Fruit fly (Drosophila melanogaster) whole organism, embryonic: ENCODE results near the gene ScpX.

Source experiments
- Abd-B ChIP-seq: fragments of 200-800 bp; sonication (Bioruptor generic); optimal IDR thresholded peaks from 2 replicates; lab custom pipeline; 2018; ENCODE audit warnings: missing biosample characterization, mild to moderate bottlenecking, missing genetic modification characterization, moderate library complexity
- Bgb ChIP-seq: fragments of 200-800 bp; sonication (Bioruptor generic); IDR thresholded peaks from 2 replicates; pipeline ENCODE4 v1.3.6; 2022; ENCODE audit warnings: missing biosample characterization, missing genetic modification characterization; ENCODE audit not compliant: partially characterized antibody
- CG10366 ChIP-seq: fragments of 200-800 bp; sonication (Bioruptor generic); IDR thresholded peaks from 2 replicates; pipeline ENCODE4 v1.3.6; 2022; ENCODE audit warnings: missing biosample characterization, missing genetic modification characterization
- CG11696 ChIP-seq: fragments of 200-800 bp; sonication (Bioruptor generic); IDR thresholded peaks from 2 replicates; pipeline ENCODE4 v1.3.6; 2022; ENCODE audit warnings: missing biosample characterization, missing genetic modification characterization
- CG12104 ChIP-seq: fragments of 200-800 bp; sonication (Bioruptor generic); optimal IDR thresholded peaks from 3 replicates; lab custom pipeline; 2016; ENCODE audit warnings: missing biosample characterization, missing genetic modification characterization
- CG12219 ChIP-seq: fragments of 200-800 bp; sonication (Bioruptor generic); optimal IDR thresholded peaks from 3 replicates; lab custom pipeline; 2018; ENCODE audit warnings: missing biosample characterization, mild to moderate bottlenecking, missing genetic modification characterization
- CG13296 ChIP-seq: fragments of 200-800 bp; sonication (Bioruptor generic); optimal IDR thresholded peaks from 3 replicates; lab custom pipeline; 2018; ENCODE audit warnings: missing biosample characterization, mild to moderate bottlenecking, missing genetic modification characterization
- CG13424 ChIP-seq: fragments of 200-800 bp; sonication (Bioruptor generic); optimal IDR thresholded peaks from 2 replicates; lab custom pipeline; 2019; ENCODE audit warnings: missing biosample characterization, mild to moderate bottlenecking, missing genetic modification characterization, moderate library complexity
- CG13894 ChIP-seq: fragments of 200-800 bp; sonication (Bioruptor generic); optimal IDR thresholded peaks from 3 replicates; lab custom pipeline; 2018; ENCODE audit warnings: missing biosample characterization, mild to moderate bottlenecking, missing genetic modification characterization, moderate library complexity
- CG14860 ChIP-seq: fragments of 200-800 bp; sonication (Bioruptor generic); IDR thresholded peaks from 3 replicates; pipeline ENCODE4 v1.3.6; 2022; ENCODE audit warnings: missing biosample characterization, missing genetic modification characterization; ENCODE audit not compliant: partially characterized antibody
- CG15073 ChIP-seq: fragments of 200-800 bp; sonication (Bioruptor generic); optimal IDR thresholded peaks from 2 replicates; lab custom pipeline; 2016; ENCODE audit warnings: missing biosample characterization, missing genetic modification characterization
- CG16815 ChIP-seq: fragments of 200-800 bp; sonication (Bioruptor generic); optimal IDR thresholded peaks from 3 replicates; lab custom pipeline; 2017; ENCODE audit warnings: missing biosample characterization, mild to moderate bottlenecking, missing genetic modification characterization
- CG18011 ChIP-seq: fragments of 200-800 bp; sonication (Bioruptor generic); optimal IDR thresholded peaks from 2 replicates; lab custom pipeline; 2017; ENCODE audit warnings: missing biosample characterization, missing genetic modification characterization, mild to moderate bottlenecking, moderate library complexity, missing genotype
- CG3163 ChIP-seq: fragments of 200-800 bp; sonication (Bioruptor generic); optimal IDR thresholded peaks from 3 replicates; lab custom pipeline; 2016; ENCODE audit warnings: missing biosample characterization, missing genetic modification characterization
- CG4360 ChIP-seq: fragments of 200-800 bp; sonication (Bioruptor generic); IDR thresholded peaks from 2 replicates; pipeline ENCODE4 v1.3.6; 2022; ENCODE audit warnings: missing biosample characterization, missing genetic modification characterization
- CG7556 ChIP-seq: fragments of 200-800 bp; sonication (Bioruptor generic); optimal IDR thresholded peaks from 2 replicates; lab custom pipeline; 2017; ENCODE audit warnings: missing biosample characterization, mild to moderate bottlenecking, missing genetic modification characterization
- CG8944 ChIP-seq: fragments of 200-800 bp; sonication (Bioruptor generic); optimal IDR thresholded peaks from 3 replicates; lab custom pipeline; 2016; ENCODE audit warnings: missing biosample characterization, missing genetic modification characterization
- CG9437 ChIP-seq: fragments of 200-800 bp; sonication (Bioruptor generic); optimal IDR thresholded peaks from 2 replicates; lab custom pipeline; 2018; ENCODE audit warnings: missing biosample characterization, mild to moderate bottlenecking, missing genetic modification characterization
- Dad ChIP-seq: fragments of 200-800 bp; sonication (Bioruptor generic); optimal IDR thresholded peaks from 3 replicates; lab custom pipeline; 2016; ENCODE audit warnings: missing biosample characterization, missing genetic modification characterization
- Doc2 ChIP-seq: fragments of 200-800 bp; sonication (Bioruptor generic); IDR thresholded peaks from 2 replicates; pipeline ENCODE4 v1.3.6; 2022; ENCODE audit warnings: missing biosample characterization, missing genetic modification characterization
- Ets65A ChIP-seq: fragments of 200-800 bp; sonication (Bioruptor generic); peaks from one replicate; lab custom pipeline; 2016; ENCODE audit warnings: missing biosample characterization, missing genetic modification characterization
- Gsc ChIP-seq: fragments of 200-800 bp; sonication (Bioruptor generic); IDR thresholded peaks from 2 replicates; pipeline ENCODE4 v1.3.6; 2022; ENCODE audit warnings: missing biosample characterization, missing genetic modification characterization
- H2.0 ChIP-seq: fragments of 200-800 bp; sonication (Bioruptor generic); IDR thresholded peaks from 2 replicates; pipeline ENCODE4 v1.3.6; 2022; ENCODE audit warnings: missing biosample characterization, missing genetic modification characterization
- HmgZ ChIP-seq: fragments of 200-800 bp; sonication (Bioruptor generic); optimal IDR thresholded peaks from 2 replicates; lab custom pipeline; 2018; ENCODE audit warnings: missing biosample characterization, mild to moderate bottlenecking, missing genetic modification characterization
- Hmx ChIP-seq: fragments of 200-800 bp; sonication (Bioruptor generic); optimal IDR thresholded peaks from 2 replicates; lab custom pipeline; 2016; ENCODE audit warnings: missing biosample characterization, missing genetic modification characterization
- Hr51 ChIP-seq, 2 experiments: fragments of 200-800 bp; sonication (Bioruptor generic); optimal IDR thresholded peaks; 2 replicates in 1 of 2; 3 replicates in 1 of 2; lab custom pipeline; 2016 to 2018; ENCODE audit warnings: missing biosample characterization in 2 of 2, missing genetic modification characterization in 2 of 2, mild to moderate bottlenecking in 1 of 2, moderate library complexity in 1 of 2
- Myb ChIP-seq: fragments of 200-800 bp; sonication (Bioruptor generic); optimal IDR thresholded peaks from 2 replicates; lab custom pipeline; 2016; ENCODE audit warnings: missing biosample characterization, missing genetic modification characterization
- Rfx ChIP-seq: fragments of 200-800 bp; sonication (Bioruptor generic); IDR thresholded peaks from 2 replicates; pipeline ENCODE4 v1.3.6; 2022; ENCODE audit warnings: missing biosample characterization, missing genetic modification characterization
- Tbp ChIP-seq: fragments of >200 bp; optimal IDR thresholded peaks from 2 replicates; lab custom pipeline; 2018; ENCODE audit warnings: missing biosample characterization, missing genetic modification characterization
- abd-A ChIP-seq: fragments of 200-800 bp; sonication (Bioruptor generic); optimal IDR thresholded peaks from 3 replicates; lab custom pipeline; 2019; ENCODE audit warnings: missing biosample characterization, mild to moderate bottlenecking, missing genetic modification characterization, moderate library complexity
- amos ChIP-seq: fragments of 200-800 bp; sonication (Bioruptor generic); IDR thresholded peaks from 2 replicates; pipeline ENCODE4 v1.3.6; 2022; ENCODE audit warnings: missing biosample characterization, missing genetic modification characterization; ENCODE audit not compliant: partially characterized antibody
- bcd ChIP-seq: fragments of 200-800 bp; sonication (Bioruptor generic); optimal IDR thresholded peaks from 2 replicates; lab custom pipeline; 2017; ENCODE audit warnings: missing biosample characterization, mild to moderate bottlenecking, missing genetic modification characterization
- crol ChIP-seq: fragments of 200-800 bp; sonication (Bioruptor generic); IDR thresholded peaks from 2 replicates; pipeline ENCODE4 v1.3.6; 2022; ENCODE audit warnings: missing biosample characterization, missing genetic modification characterization
- cwo ChIP-seq: fragments of 200-800 bp; sonication (Bioruptor generic); optimal IDR thresholded peaks from 3 replicates; lab custom pipeline; 2017; ENCODE audit warnings: missing biosample characterization, missing genetic modification characterization, mild to moderate bottlenecking, moderate library complexity, missing genetic modification reagents
- da ChIP-seq: fragments of 200-800 bp; sonication (Bioruptor generic); optimal IDR thresholded peaks from 2 replicates; lab custom pipeline; 2016; ENCODE audit warnings: missing biosample characterization, missing genetic modification characterization
- dmrt11E ChIP-seq: fragments of 200-800 bp; sonication (Bioruptor generic); optimal IDR thresholded peaks from 3 replicates; lab custom pipeline; 2018; ENCODE audit warnings: missing biosample characterization, mild to moderate bottlenecking, missing genetic modification characterization, moderate library complexity
- en ChIP-seq: fragments of 200-800 bp; sonication (Bioruptor generic); optimal IDR thresholded peaks from 2 replicates; lab custom pipeline; 2016; ENCODE audit warnings: missing biosample characterization, missing genetic modification characterization
- eyg ChIP-seq: fragments of 200-800 bp; sonication (Bioruptor generic); optimal IDR thresholded peaks from 3 replicates; lab custom pipeline; 2016; ENCODE audit warnings: missing biosample characterization, missing genetic modification characterization
- gem ChIP-seq: fragments of 200-800 bp; sonication (Bioruptor generic); optimal IDR thresholded peaks from 2 replicates; lab custom pipeline; 2019; ENCODE audit warnings: missing biosample characterization, mild to moderate bottlenecking, missing genetic modification characterization, moderate library complexity
- grn ChIP-seq: fragments of 200-800 bp; sonication (Bioruptor generic); optimal IDR thresholded peaks from 3 replicates; lab custom pipeline; 2017; ENCODE audit warnings: missing biosample characterization, missing genetic modification characterization
- gro ChIP-seq: fragments of 200-800 bp; sonication (Bioruptor generic); optimal IDR thresholded peaks from 2 replicates; lab custom pipeline; 2016; ENCODE audit warnings: missing biosample characterization, missing genetic modification characterization
- gsb ChIP-seq: fragments of 200-800 bp; sonication (Bioruptor generic); IDR thresholded peaks from 2 replicates; pipeline ENCODE4 v1.3.6; 2022; ENCODE audit warnings: missing biosample characterization, missing genetic modification characterization
- gsb-n ChIP-seq: fragments of 200-800 bp; sonication (Bioruptor generic); optimal IDR thresholded peaks from 3 replicates; lab custom pipeline; 2018; ENCODE audit warnings: missing biosample characterization, mild to moderate bottlenecking, missing genetic modification characterization
- hbn ChIP-seq: fragments of 200-800 bp; sonication (Bioruptor generic); IDR thresholded peaks from 2 replicates; pipeline ENCODE4 v1.3.6; 2022; ENCODE audit warnings: missing biosample characterization, missing genetic modification characterization; ENCODE audit not compliant: partially characterized antibody
- kay ChIP-seq: fragments of 200-800 bp; sonication (Bioruptor generic); optimal IDR thresholded peaks from 2 replicates; lab custom pipeline; 2016; ENCODE audit warnings: missing biosample characterization, missing genetic modification characterization
- shn ChIP-seq: fragments of 200-800 bp; sonication (Bioruptor generic); optimal IDR thresholded peaks from 3 replicates; lab custom pipeline; 2016; ENCODE audit warnings: missing biosample characterization, missing genetic modification characterization
- tll ChIP-seq, 2 experiments: fragments of 200-800 bp in 1 of 2; fragments of >200 bp in 1 of 2; sonication (Bioruptor generic) in 1 of 2; optimal IDR thresholded peaks; 2 replicates each; lab custom pipeline; 2017 to 2019; ENCODE audit warnings: missing biosample characterization in 2 of 2, missing genetic modification characterization in 2 of 2, mild to moderate bottlenecking in 1 of 2, moderate library complexity in 1 of 2
- tup ChIP-seq: fragments of 200-800 bp; sonication (Bioruptor generic); optimal IDR thresholded peaks from 2 replicates; lab custom pipeline; 2016; ENCODE audit warnings: missing biosample characterization, mild to moderate bottlenecking, missing genetic modification characterization, moderate library complexity
- vvl ChIP-seq: fragments of 200-800 bp; sonication (Bioruptor generic); IDR thresholded peaks from 2 replicates; pipeline ENCODE4 v1.3.6; 2022; ENCODE audit warnings: missing biosample characterization, missing genetic modification characterization

Gene ScpX

dm6 chr2L:18839143-18839872 lies 8.3 kb downstream of the ScpX start, which contains the start of gene CG10600 (continued):
- TF ChIP-seq CG15073 (GFP tag; lab: Kevin White, UChicago): no peak
- TF ChIP-seq CG12104 (GFP tag; lab: Kevin White, UChicago): peak; percentile 56
- TF ChIP-seq kay: peak; percentile 64
- no peak for TF ChIP-seq tll (GFP tag; optimal IDR thresholded peaks at IDR 0.05; lab: Kevin White, UChicago)
- peak; percentile 87 for TF ChIP-seq shn (GFP tag; lab: Kevin White, UChicago)
- TF ChIP-seq da (GFP tag; lab: Kevin White, UChicago): peak; percentile 68
- TF ChIP-seq Bgb (GFP tag; lab: Robert Waterston, UW): peak; percentile 92
- peak; percentile 55 for TF ChIP-seq CG16815 (GFP tag; lab: Kevin White, UChicago)
- peak; percentile 31 for TF ChIP-seq en (GFP tag; lab: Kevin White, UChicago)
- TF ChIP-seq Myb (GFP tag; lab: Kevin White, UChicago): peak; percentile 85
- TF ChIP-seq crol: no peak
- peak; percentile 59 for TF ChIP-seq gsb-n (tag; lab: Kevin White, UChicago)
- peak; percentile 83 for TF ChIP-seq vvl (GFP tag; lab: Robert Waterston, UW)
- no peak for TF ChIP-seq abd-A (tag; lab: Kevin White, UChicago)
- peak; percentile 61 for TF ChIP-seq CG13424 (tag; lab: Kevin White, UChicago)
- TF ChIP-seq Rfx (GFP tag; lab: Robert Waterston, UW): peak; percentile 90
- peak; percentile 64 for TF ChIP-seq CG18011 (GFP tag; lab: Kevin White, UChicago)
- TF ChIP-seq Hmx (GFP tag; lab: Kevin White, UChicago): peak; percentile 53
- TF ChIP-seq CG12219 (GFP tag; lab: Kevin White, UChicago): peak; percentile 33
- peak; percentile 88 for TF ChIP-seq CG11696
- TF ChIP-seq CG8944 (GFP tag; lab: Kevin White, UChicago): peak; percentile 90
- peak; percentile 85 for TF ChIP-seq Dad
- TF ChIP-seq Gsc: no peak
- peak; percentile 52 for TF ChIP-seq grn (GFP tag; lab: Kevin White, UChicago)
- TF ChIP-seq cwo (GFP tag; lab: Kevin White, UChicago): peak; percentile 65
- peak; percentile 92 for TF ChIP-seq amos (GFP tag; lab: Robert Waterston, UW)
- peak; percentile 85 for TF ChIP-seq gro (GFP tag; lab: Kevin White, UChicago)
- TF ChIP-seq HmgZ (tag; lab: Kevin White, UChicago): peak; percentile 93
- no peak for TF ChIP-seq Tbp
- TF ChIP-seq bcd (GFP tag; lab: Kevin White, UChicago): peak; percentile 82
- peak; percentile 54 for TF ChIP-seq dmrt11E (tag; lab: Kevin White, UChicago)
- TF ChIP-seq CG7556 (GFP tag; lab: Kevin White, UChicago): peak; percentile 78
- TF ChIP-seq hbn (GFP tag; lab: Robert Waterston, UW): peak; percentile 84
- TF ChIP-seq CG13296 (GFP tag; lab: Kevin White, UChicago): peak; percentile 65
- peak; percentile 87 for TF ChIP-seq tup (GFP tag; lab: Kevin White, UChicago)
- TF ChIP-seq CG9437: peak; percentile 59
- TF ChIP-seq gem (tag; lab: Kevin White, UChicago): peak; percentile 54
- TF ChIP-seq Ets65A (GFP tag; lab: Kevin White, UChicago): peak; percentile 99
- TF ChIP-seq gsb (GFP tag; lab: Robert Waterston, UW): peak; percentile 47
- peak; percentile 76 for TF ChIP-seq CG14860 (GFP tag; lab: Robert Waterston, UW)
- TF ChIP-seq H2.0 (GFP tag; lab: Robert Waterston, UW): peak; percentile 53
- TF ChIP-seq CG3163 (GFP tag; lab: Kevin White, UChicago): peak; percentile 80
- TF ChIP-seq CG4360: no peak
- 0 out of 2 replicates have a peak, but pooled peaks have one; percentile 47 for TF ChIP-seq Doc2 (GFP tag; lab: Robert Waterston, UW)
- TF ChIP-seq Abd-B: peak; percentile 72
- peak; percentile 80 for TF ChIP-seq eyg (GFP tag; lab: Kevin White, UChicago)
- TF ChIP-seq Hr51 (GFP tag; optimal IDR thresholded peaks at IDR 0.05; lab: Kevin White, UChicago): peak in 1 of 2 experiments; percentile 93
- TF ChIP-seq CG10366 (GFP tag; lab: Robert Waterston, UW): peak; percentile 57
- peak; percentile 83 for TF ChIP-seq CG13894
